Worm (Caenorhabditis elegans) whole organism, midembryonic: ENCODE data around the gene irld-6.

Experiments
- T22C8.4 ChIP-seq: fragments of 200-800 bp; sonication (Bioruptor generic); IDR thresholded peaks from 2 replicates; pipeline ENCODE4 v1.3.6; 2022; ENCODE audit warnings: missing genetic modification characterization, missing compliant biosample characterization
- cog-1 ChIP-seq: sonication (generic microtip); optimal IDR thresholded peaks from 2 replicates; lab custom pipeline; 2016; ENCODE audit warnings: missing genetic modification characterization, missing compliant biosample characterization
- flt-1 ChIP-seq: fragments of 200-800 bp; sonication (Bioruptor generic); IDR thresholded peaks from 2 replicates; pipeline ENCODE4 v1.3.6; 2022; ENCODE audit warnings: missing genetic modification characterization, missing compliant biosample characterization
- klf-2 ChIP-seq: fragments of 200-800 bp; sonication (Bioruptor generic); conservative IDR thresholded peaks from 2 replicates; pipeline ENCODE4 v1.3.6; 2022; ENCODE audit warnings: missing genetic modification reagents, missing genetic modification characterization, missing compliant biosample characterization
- med-1 ChIP-seq: sonication (generic microtip); optimal IDR thresholded peaks from 2 replicates; lab custom pipeline; 2017; ENCODE audit warnings: missing genetic modification characterization, mild to moderate bottlenecking, missing compliant biosample characterization, antibody characterized with exemption, missing genetic modification reagents; ENCODE audit not compliant: insufficient read depth
- ref-1 ChIP-seq: fragments of 200-800 bp; sonication (Bioruptor generic); conservative IDR thresholded peaks from 2 replicates; pipeline ENCODE4 v1.3.6; 2022; ENCODE audit warnings: missing genetic modification reagents, missing genetic modification characterization, missing compliant biosample characterization
- tab-1 ChIP-seq: fragments of 200-800 bp; sonication (Bioruptor generic); IDR thresholded peaks from 2 replicates; pipeline ENCODE4 v1.3.6; 2022; ENCODE audit warnings: missing genetic modification characterization, missing compliant biosample characterization
- ztf-23 ChIP-seq: fragments of 200-800 bp; sonication (Bioruptor generic); IDR thresholded peaks from 2 replicates; pipeline ENCODE4 v1.3.6; 2022; ENCODE audit warnings: missing genetic modification reagents, missing genetic modification characterization, missing compliant biosample characterization
- ztf-29 ChIP-seq: fragments of 200-800 bp; sonication (Bioruptor generic); IDR thresholded peaks from 2 replicates; pipeline ENCODE4 v1.3.6; 2022; ENCODE audit warnings: missing genetic modification reagents, missing genetic modification characterization, missing compliant biosample characterization

The irld-6 gene

ce11 chrV:10784011-10784410 lies 27.4 kb upstream of the irld-6 start, which contains the start of gene D1054.8:
D1054.8 (plus strand) TSS chrV:10784311.
- TF ChIP-seq T22C8.4 (GFP tag; lab: Robert Waterston, UW) (no peak), ztf-29 (GFP tag; lab: Robert Waterston, UW) (no peak), flt-1 (GFP tag; lab: Robert Waterston, UW) (no peak), klf-2 (GFP tag; lab: Robert Waterston, UW) (no peak), ztf-23 (GFP tag; lab: Robert Waterston, UW) (no peak), ref-1 (GFP tag; lab: Robert Waterston, UW) (no peak), med-1 (no peak), cog-1 (tag; lab: Kevin White, UChicago) (no peak), tab-1 (no peak)

DNA sequence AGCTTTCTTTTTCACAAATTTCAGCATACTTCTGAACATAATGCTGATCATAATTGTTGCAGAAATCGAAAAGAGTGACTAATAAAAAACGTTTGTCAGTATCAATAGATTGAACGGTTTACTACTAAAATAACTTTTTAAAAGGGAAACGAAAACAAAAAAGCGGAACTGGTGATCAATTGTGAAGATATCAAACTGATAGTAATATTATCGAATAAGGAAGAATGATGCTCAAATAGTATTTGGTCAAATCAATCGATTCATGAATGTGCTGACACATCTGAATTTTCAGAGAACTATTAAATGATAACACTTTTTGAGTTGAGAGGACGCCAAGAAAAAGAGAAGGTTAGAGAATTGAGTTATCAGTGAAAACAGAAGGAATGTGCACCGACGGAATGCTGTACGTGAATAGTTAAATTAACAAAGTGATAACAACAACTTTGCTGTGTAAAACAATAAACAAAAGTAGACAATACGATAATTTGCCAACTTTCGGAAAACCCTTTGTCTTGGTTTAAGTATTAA lies 20.0 kb upstream of the irld-6 start, which contains the start of gene D1054.5:
D1054.5 (minus strand) TSS at position 51 of the 528 bp plus-strand sequence.
- no peak for TF ChIP-seq med-1
- TF ChIP-seq tab-1: no peak
- no peak for TF ChIP-seq T22C8.4 (GFP tag; lab: Robert Waterston, UW)
- TF ChIP-seq cog-1 (tag; lab: Kevin White, UChicago): no peak
- TF ChIP-seq ztf-23 (GFP tag; lab: Robert Waterston, UW): no peak

ce11 chrV:10773216-10773615 lies 16.6 kb upstream of the irld-6 start:
- TF ChIP-seq flt-1 (GFP tag; lab: Robert Waterston, UW) (no peak), tab-1 (no peak), cog-1 (tag; lab: Kevin White, UChicago) (no peak), T22C8.4 (GFP tag; lab: Robert Waterston, UW) (no peak), ref-1 (GFP tag; lab: Robert Waterston, UW) (no peak), klf-2 (GFP tag; lab: Robert Waterston, UW) (no peak), med-1 (no peak), ztf-29 (GFP tag; lab: Robert Waterston, UW) (no peak), ztf-23 (GFP tag; lab: Robert Waterston, UW) (no peak)

ce11 chrV:10771390-10771789 lies 14.8 kb upstream of the irld-6 start, which contains the start of gene D1054.3:
D1054.3 (plus strand) TSS chrV:10771451.
- TF ChIP-seq T22C8.4 (GFP tag; lab: Robert Waterston, UW): no peak
- no peak for TF ChIP-seq ztf-23 (GFP tag; lab: Robert Waterston, UW)

ce11 chrV:10770026-10770425 lies 13.4 kb upstream of the irld-6 start, which contains the start of the genes D1054.1 and pas-2:
D1054.1 (minus strand) TSS chrV:10770217.
pas-2 (plus strand) TSS chrV:10770368.
- TF ChIP-seq T22C8.4 (GFP tag; lab: Robert Waterston, UW) (no peak), ref-1 (GFP tag; lab: Robert Waterston, UW) (no peak), tab-1 (no peak), ztf-23 (GFP tag; lab: Robert Waterston, UW) (no peak), flt-1 (GFP tag; lab: Robert Waterston, UW) (no peak), ztf-29 (GFP tag; lab: Robert Waterston, UW) (no peak), klf-2 (GFP tag; lab: Robert Waterston, UW) (no peak), med-1 (no peak), cog-1 (tag; lab: Kevin White, UChicago) (no peak)

- no peak for TF ChIP-seq cog-1 (tag; lab: Kevin White, UChicago)
- TF ChIP-seq klf-2 (GFP tag; lab: Robert Waterston, UW): no peak
- no peak for TF ChIP-seq flt-1 (GFP tag; lab: Robert Waterston, UW)
- TF ChIP-seq tab-1: no peak
- TF ChIP-seq T22C8.4 (GFP tag; lab: Robert Waterston, UW): no peak
- TF ChIP-seq ztf-23 (GFP tag; lab: Robert Waterston, UW): no peak
- TF ChIP-seq ztf-29 (GFP tag; lab: Robert Waterston, UW): no peak
- no peak for TF ChIP-seq med-1
- TF ChIP-seq ref-1 (GFP tag; lab: Robert Waterston, UW): no peak
Measured at ce11 chrV:10768892-10769291, 12.3 kb upstream of the irld-6 start.

DNA sequence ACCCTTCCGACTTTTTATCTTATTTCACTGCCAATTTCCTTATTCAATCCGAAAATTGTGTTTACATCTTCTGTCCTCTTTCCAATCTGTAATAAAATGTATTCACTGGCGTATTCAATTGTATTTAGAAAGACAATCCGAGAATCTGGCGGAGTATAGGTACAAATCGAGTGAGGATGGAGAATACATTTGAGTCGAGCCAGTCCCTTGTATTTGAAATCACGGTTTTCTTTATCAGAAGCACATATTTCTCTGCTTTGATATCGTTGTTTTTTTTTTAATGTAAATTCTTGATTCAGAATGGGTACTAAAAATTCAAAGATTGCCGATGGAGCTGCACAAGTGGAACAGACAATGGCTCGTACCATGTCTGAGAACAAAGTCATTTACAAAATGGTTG lies 7.5 kb upstream of the irld-6 start, which contains the start of gene ocr-1:
ocr-1 (plus strand) TSS at position 301 of the 400 bp plus-strand sequence.
- no peak for TF ChIP-seq tab-1
- TF ChIP-seq cog-1 (tag; lab: Kevin White, UChicago): no peak
- no peak for TF ChIP-seq klf-2 (GFP tag; lab: Robert Waterston, UW)
- TF ChIP-seq flt-1 (GFP tag; lab: Robert Waterston, UW): no peak
- no peak for TF ChIP-seq T22C8.4 (GFP tag; lab: Robert Waterston, UW)
- TF ChIP-seq ztf-29 (GFP tag; lab: Robert Waterston, UW): no peak
- no peak for TF ChIP-seq med-1
- no peak for TF ChIP-seq ztf-23 (GFP tag; lab: Robert Waterston, UW)
- no peak for TF ChIP-seq ref-1 (GFP tag; lab: Robert Waterston, UW)

ce11 chrV:10762695-10763094 lies 6.1 kb upstream of the irld-6 start, which contains the start of gene sre-6:
sre-6 (minus strand) TSS chrV:10762795.
- TF ChIP-seq cog-1 (tag; lab: Kevin White, UChicago) (no peak), ref-1 (GFP tag; lab: Robert Waterston, UW) (no peak), tab-1 (no peak), flt-1 (GFP tag; lab: Robert Waterston, UW) (no peak), ztf-29 (GFP tag; lab: Robert Waterston, UW) (no peak), T22C8.4 (GFP tag; lab: Robert Waterston, UW) (no peak), med-1 (no peak), klf-2 (GFP tag; lab: Robert Waterston, UW) (no peak), ztf-23 (GFP tag; lab: Robert Waterston, UW) (no peak)

- TF ChIP-seq ztf-23 (GFP tag; lab: Robert Waterston, UW): no peak
- no peak for TF ChIP-seq tab-1
- no peak for TF ChIP-seq klf-2 (GFP tag; lab: Robert Waterston, UW)
- TF ChIP-seq cog-1 (tag; lab: Kevin White, UChicago): no peak
- no peak for TF ChIP-seq med-1
- no peak for TF ChIP-seq ztf-29 (GFP tag; lab: Robert Waterston, UW)
- TF ChIP-seq ref-1 (GFP tag; lab: Robert Waterston, UW): no peak
- no peak for TF ChIP-seq flt-1 (GFP tag; lab: Robert Waterston, UW)
- no peak for TF ChIP-seq T22C8.4 (GFP tag; lab: Robert Waterston, UW)
Measured at ce11 chrV:10760839-10761238, 4.2 kb upstream of the irld-6 start.
